Worm (Caenorhabditis elegans) whole organism, early embryonic: ENCODE results near the gene C06E1.11.
A peak's percentile ranks its signal among the peaks of the same experiment; 100 is the strongest.

Source experiments
- B0310.2 ChIP-seq: sonication (generic microtip); optimal IDR thresholded peaks from 2 replicates; lab custom pipeline; 2016; ENCODE audit warnings: mild to moderate bottlenecking, missing genetic modification characterization, missing compliant biosample characterization
- F13C5.2 ChIP-seq: sonication (generic microtip); optimal IDR thresholded peaks from 2 replicates; lab custom pipeline; 2017; ENCODE audit warnings: mild to moderate bottlenecking, missing genetic modification characterization, inconsistent platforms, missing compliant biosample characterization
- aly-1 ChIP-seq: sonication (generic microtip); optimal IDR thresholded peaks from 2 replicates; lab custom pipeline; 2016; ENCODE audit warnings: missing genetic modification characterization, missing compliant biosample characterization
- ama-1 ChIP-seq: fragments of 150-350 bp; optimal IDR thresholded peaks from 2 replicates; lab custom pipeline; 2014
- ceh-13 ChIP-seq: fragments of 200-800 bp; sonication (Bioruptor generic); optimal IDR thresholded peaks from 2 replicates; lab custom pipeline; 2018; ENCODE audit warnings: mild to moderate bottlenecking, missing genetic modification characterization, missing compliant biosample characterization
- ceh-36 ChIP-seq: sonication (generic microtip); optimal IDR thresholded peaks from 2 replicates; lab custom pipeline; 2016; ENCODE audit warnings: missing genetic modification characterization, inconsistent platforms, missing compliant biosample characterization
- ets-7 ChIP-seq: sonication (generic microtip); optimal IDR thresholded peaks from 2 replicates; lab custom pipeline; 2016; ENCODE audit warnings: missing genotype, missing genetic modification characterization, missing compliant biosample characterization
- flt-1 ChIP-seq: fragments of 200-800 bp; sonication (Bioruptor generic); IDR thresholded peaks from 2 replicates; pipeline ENCODE4 v1.3.6; 2022; ENCODE audit warnings: missing genetic modification characterization, missing compliant biosample characterization
- hmbx-1 ChIP-seq: sonication (generic microtip); optimal IDR thresholded peaks from 2 replicates; lab custom pipeline; 2016; ENCODE audit warnings: mild to moderate bottlenecking, missing genetic modification characterization, missing compliant biosample characterization
- hmg-4 ChIP-seq: fragments of 200-800 bp; sonication (Bioruptor generic); optimal IDR thresholded peaks from 2 replicates; lab custom pipeline; 2018; ENCODE audit warnings: mild to moderate bottlenecking, missing genetic modification characterization, missing compliant biosample characterization
- hnd-1 ChIP-seq: sonication (generic microtip); optimal IDR thresholded peaks from 2 replicates; lab custom pipeline; 2016; ENCODE audit warnings: missing genetic modification characterization, missing compliant biosample characterization
- pes-1 ChIP-seq: fragments of 200-800 bp; sonication (Bioruptor generic); IDR thresholded peaks from 2 replicates; pipeline ENCODE4 v1.3.6; 2022; ENCODE audit warnings: missing genetic modification reagents, missing genetic modification characterization, missing compliant biosample characterization
- scrt-1 ChIP-seq: fragments of 200-800 bp; sonication (Bioruptor generic); IDR thresholded peaks from 2 replicates; pipeline ENCODE4 v1.3.6; 2022; ENCODE audit warnings: missing genetic modification characterization, missing compliant biosample characterization
- sea-1 ChIP-seq: fragments of 200-800 bp; sonication (Bioruptor generic); conservative IDR thresholded peaks from 2 replicates; pipeline ENCODE4 v1.3.6; 2022; ENCODE audit warnings: missing genetic modification characterization, missing compliant biosample characterization
- tbx-11 ChIP-seq: fragments of 200-800 bp; sonication (Bioruptor generic); IDR thresholded peaks from 2 replicates; pipeline ENCODE4 v1.3.6; 2022; ENCODE audit warnings: missing genetic modification characterization, missing compliant biosample characterization
- tbx-37 ChIP-seq: fragments of 200-800 bp; sonication (Bioruptor generic); conservative IDR thresholded peaks from 2 replicates; pipeline ENCODE4 v1.3.6; 2022; ENCODE audit warnings: missing genetic modification reagents, missing genetic modification characterization, missing compliant biosample characterization
- tra-4 ChIP-seq: sonication (generic microtip); optimal IDR thresholded peaks from 2 replicates; lab custom pipeline; 2017; ENCODE audit warnings: missing genetic modification characterization, missing compliant biosample characterization

C06E1.11 gene

DNA sequence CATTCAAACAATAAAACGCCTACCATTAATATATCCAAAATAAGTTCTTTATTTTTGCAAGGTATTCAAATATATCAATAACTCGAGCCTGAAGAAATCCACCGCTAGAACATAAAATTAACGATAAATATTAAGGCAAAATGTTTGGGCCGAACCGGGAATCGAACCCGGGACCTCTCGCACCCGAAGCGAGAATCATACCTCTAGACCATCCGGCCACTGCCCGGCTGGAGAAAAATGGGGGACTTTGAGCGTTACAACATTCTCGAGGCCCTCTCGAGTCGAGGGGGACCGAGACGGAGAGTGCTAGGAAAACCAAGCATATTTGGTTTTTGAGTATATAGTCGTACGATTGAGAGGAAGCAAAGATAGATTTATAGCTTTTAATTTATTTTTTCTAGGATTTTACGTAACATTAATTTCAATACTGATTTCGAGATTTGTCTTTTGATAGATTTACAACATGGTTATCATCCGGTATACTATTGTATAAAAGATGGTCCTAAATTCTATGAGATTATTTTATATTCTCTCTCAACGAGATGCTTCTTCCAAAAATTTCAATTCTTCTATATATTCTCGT is 33.8 kb upstream of the C06E1.11 start, which contains the start of gene flp-23:
flp-23 (plus strand) TSS at position 533 of the 583 bp plus-strand sequence.
- TF ChIP-seq tra-4 (peak; percentile 59), tbx-11 (peak; percentile 74), scrt-1 (peak; percentile 90), sea-1 (GFP tag; lab: Robert Waterston, UW) (peak; percentile 89), pes-1 (GFP tag; lab: Robert Waterston, UW) (peak; percentile 91), flt-1 (GFP tag; lab: Robert Waterston, UW) (peak; percentile 87), F13C5.2 (tag; lab: Kevin White, UChicago) (peak; percentile 87), tbx-37 (GFP tag; lab: Robert Waterston, UW) (peak; percentile 80; the same call in 1 of the 2 replicates), aly-1 (tag; lab: Kevin White, UChicago) (peak; percentile 88), hmbx-1 (tag; lab: Kevin White, UChicago) (peak; percentile 48), ceh-36 (peak; percentile 79), B0310.2 (tag; lab: Kevin White, UChicago) (peak; percentile 45), ets-7 (tag; lab: Kevin White, UChicago) (peak; percentile 58), hnd-1 (tag; lab: Kevin White, UChicago) (peak; percentile 60), ceh-13 (peak; percentile 69), ama-1 (lab: Kevin White, UChicago) (no peak), hmg-4 (GFP tag; lab: Kevin White, UChicago) (peak; percentile 85)

DNA sequence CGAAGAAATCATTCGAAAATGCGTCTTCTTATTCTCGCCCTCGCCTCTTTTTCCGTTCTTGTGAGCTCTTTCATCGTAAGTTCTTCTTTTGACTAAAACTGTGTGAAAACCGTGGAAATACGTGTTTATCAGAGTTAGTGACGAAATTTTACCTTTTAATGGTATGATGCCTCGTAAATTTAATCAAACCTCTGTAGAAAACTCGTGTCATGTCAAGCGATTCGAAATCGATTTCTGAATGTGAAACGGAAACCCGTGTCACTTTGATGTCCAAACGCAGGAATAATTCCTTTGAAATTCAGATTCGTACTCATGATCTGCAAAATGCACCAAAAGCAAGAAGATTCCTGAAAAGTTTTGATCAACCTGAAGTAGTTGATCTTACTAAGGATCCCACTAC is 32.1 kb upstream of the C06E1.11 start, which contains the start of gene F22B7.3:
F22B7.3 (plus strand) TSS at position 301 of the 400 bp plus-strand sequence.
- no peak for TF ChIP-seq tbx-11
- no peak for TF ChIP-seq F13C5.2 (tag; lab: Kevin White, UChicago)
- TF ChIP-seq ama-1 (lab: Kevin White, UChicago) = no peak
- TF ChIP-seq tbx-37 (GFP tag; lab: Robert Waterston, UW) = no peak
- TF ChIP-seq aly-1 (tag; lab: Kevin White, UChicago) = no peak
- no peak for TF ChIP-seq pes-1 (GFP tag; lab: Robert Waterston, UW)
- no peak for TF ChIP-seq hnd-1 (tag; lab: Kevin White, UChicago)
- TF ChIP-seq ceh-36 = no peak
- no peak for TF ChIP-seq ceh-13
- TF ChIP-seq sea-1 (GFP tag; lab: Robert Waterston, UW) = no peak
- TF ChIP-seq hmg-4 (GFP tag; lab: Kevin White, UChicago) = no peak
- no peak for TF ChIP-seq scrt-1
- TF ChIP-seq tra-4 = no peak
- TF ChIP-seq ets-7 (tag; lab: Kevin White, UChicago) = no peak
- no peak for TF ChIP-seq B0310.2 (tag; lab: Kevin White, UChicago)
- no peak for TF ChIP-seq hmbx-1 (tag; lab: Kevin White, UChicago)
- TF ChIP-seq flt-1 (GFP tag; lab: Robert Waterston, UW) = no peak

DNA sequence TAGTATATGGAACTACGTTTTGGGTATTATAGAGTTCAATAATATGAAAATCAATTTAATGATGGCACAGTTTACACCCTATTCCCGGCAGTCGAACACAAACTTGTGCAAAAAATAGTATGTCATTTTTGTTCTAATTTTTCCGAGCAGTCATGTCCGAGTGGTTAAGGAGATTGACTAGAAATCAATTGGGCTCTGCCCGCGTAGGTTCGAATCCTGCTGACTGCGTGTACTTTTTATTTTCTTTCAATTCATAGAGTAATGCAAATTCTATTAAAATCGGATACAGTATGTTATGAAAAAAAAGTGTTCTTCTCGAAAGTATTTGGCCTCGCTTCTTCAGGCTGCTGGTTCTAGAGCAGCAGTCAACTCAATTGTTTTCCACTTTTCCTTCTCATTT is 29.5 kb upstream of the C06E1.11 start:
- TF ChIP-seq flt-1 (GFP tag; lab: Robert Waterston, UW) = no peak
- TF ChIP-seq sea-1 (GFP tag; lab: Robert Waterston, UW) = no peak
- no peak for TF ChIP-seq ets-7 (tag; lab: Kevin White, UChicago)
- TF ChIP-seq hmg-4 (GFP tag; lab: Kevin White, UChicago) = no peak
- no peak for TF ChIP-seq ama-1 (lab: Kevin White, UChicago)
- TF ChIP-seq ceh-13 = no peak
- no peak for TF ChIP-seq ceh-36
- TF ChIP-seq B0310.2 (tag; lab: Kevin White, UChicago) = no peak
- TF ChIP-seq tbx-37 (GFP tag; lab: Robert Waterston, UW) = no peak
- no peak for TF ChIP-seq F13C5.2 (tag; lab: Kevin White, UChicago)
- no peak for TF ChIP-seq tbx-11
- TF ChIP-seq aly-1 (tag; lab: Kevin White, UChicago) = no peak
- TF ChIP-seq hmbx-1 (tag; lab: Kevin White, UChicago) = no peak
- no peak for TF ChIP-seq hnd-1 (tag; lab: Kevin White, UChicago)
- TF ChIP-seq tra-4 = no peak
- TF ChIP-seq pes-1 (GFP tag; lab: Robert Waterston, UW) = no peak
- TF ChIP-seq scrt-1 = no peak

DNA sequence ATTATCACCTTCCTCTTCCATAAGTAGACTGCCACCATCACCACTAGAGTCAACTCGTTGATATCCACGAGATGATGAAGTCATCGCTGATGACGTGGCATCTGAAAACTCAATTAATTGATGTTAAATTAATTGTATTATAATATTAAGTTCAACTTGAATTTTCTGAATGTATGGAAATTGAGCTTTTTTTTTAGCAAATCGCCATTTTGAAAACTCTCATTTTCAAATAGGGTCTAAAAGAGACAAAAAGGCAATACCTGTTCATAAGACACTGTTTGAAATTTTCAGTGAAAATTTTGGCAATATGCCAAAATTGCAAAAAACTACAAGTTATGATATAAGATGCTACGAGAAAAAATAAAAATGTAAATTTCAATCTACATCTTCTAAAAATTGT is 27.2 kb upstream of the C06E1.11 start, which contains the start of gene twk-7:
twk-7 (minus strand) TSS at position 101 of the 400 bp plus-strand sequence.
- no peak for TF ChIP-seq B0310.2 (tag; lab: Kevin White, UChicago)
- TF ChIP-seq hmbx-1 (tag; lab: Kevin White, UChicago) = no peak
- TF ChIP-seq tra-4 = no peak
- no peak for TF ChIP-seq flt-1 (GFP tag; lab: Robert Waterston, UW)
- TF ChIP-seq aly-1 (tag; lab: Kevin White, UChicago) = no peak
- no peak for TF ChIP-seq ama-1 (lab: Kevin White, UChicago)
- no peak for TF ChIP-seq F13C5.2 (tag; lab: Kevin White, UChicago)
- TF ChIP-seq hnd-1 (tag; lab: Kevin White, UChicago) = no peak
- no peak for TF ChIP-seq sea-1 (GFP tag; lab: Robert Waterston, UW)
- TF ChIP-seq ceh-13 = no peak
- no peak for TF ChIP-seq hmg-4 (GFP tag; lab: Kevin White, UChicago)
- TF ChIP-seq pes-1 (GFP tag; lab: Robert Waterston, UW) = no peak
- no peak for TF ChIP-seq tbx-11
- TF ChIP-seq ets-7 (tag; lab: Kevin White, UChicago) = no peak
- TF ChIP-seq ceh-36 = no peak
- TF ChIP-seq scrt-1 = no peak
- TF ChIP-seq tbx-37 (GFP tag; lab: Robert Waterston, UW) = no peak

DNA sequence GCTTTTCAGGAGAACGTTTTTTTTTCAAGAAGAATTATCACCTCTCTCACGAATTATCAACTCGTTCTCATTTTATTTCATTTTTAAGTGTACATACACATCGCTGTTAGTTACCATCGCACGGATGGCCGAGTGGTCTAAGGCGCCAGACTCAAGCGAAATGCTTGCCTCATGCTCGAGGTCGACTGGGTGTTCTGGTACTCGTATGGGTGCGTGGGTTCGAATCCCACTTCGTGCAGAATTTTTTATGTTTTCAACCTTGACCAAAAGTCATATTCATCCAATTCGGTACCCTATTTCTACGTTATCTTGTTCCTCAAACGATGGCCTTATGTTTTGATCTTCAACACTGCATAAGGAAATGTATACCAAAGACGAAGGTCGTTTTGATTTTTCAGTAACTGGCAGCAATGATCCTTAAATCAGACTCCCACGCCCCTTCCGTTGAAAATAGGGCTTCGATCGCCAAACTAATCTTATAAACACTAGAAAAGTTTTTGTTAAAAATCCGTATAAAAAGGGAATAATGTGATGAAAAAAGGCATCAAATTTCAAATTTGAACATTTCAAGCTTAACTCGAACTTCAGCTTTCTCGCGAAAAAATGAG is 22.8 kb upstream of the C06E1.11 start, which contains the start of gene fip-1:
fip-1 (plus strand) TSS at position 558 of the 608 bp plus-strand sequence.
- TF ChIP-seq scrt-1 (peak; percentile 40; the same call in 1 of the 2 replicates), flt-1 (GFP tag; lab: Robert Waterston, UW) (no peak), ceh-36 (no peak)

DNA sequence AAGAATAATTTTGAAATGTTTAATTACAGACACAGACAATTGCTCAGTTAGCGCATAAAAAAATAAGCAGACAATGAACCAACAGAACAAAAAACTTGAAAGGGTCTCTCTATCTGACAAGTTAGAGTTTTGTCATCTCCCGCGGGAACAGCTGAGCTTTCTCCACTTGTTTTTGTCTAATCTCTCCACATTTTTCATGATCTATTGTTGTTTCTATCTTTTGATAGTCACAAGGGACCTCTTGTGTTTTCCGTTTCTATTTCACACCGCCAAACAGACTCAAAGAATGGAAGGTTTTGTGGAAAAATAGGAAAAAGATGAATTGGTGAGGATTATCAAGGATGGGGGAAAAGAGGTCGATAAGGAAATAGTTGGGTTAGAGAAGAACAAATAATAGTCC is 20.3 kb upstream of the C06E1.11 start:
- TF ChIP-seq B0310.2 (tag; lab: Kevin White, UChicago) = no peak
- TF ChIP-seq pes-1 (GFP tag; lab: Robert Waterston, UW) = no peak
- TF ChIP-seq hmg-4 (GFP tag; lab: Kevin White, UChicago) = no peak
- no peak for TF ChIP-seq sea-1 (GFP tag; lab: Robert Waterston, UW)
- no peak for TF ChIP-seq aly-1 (tag; lab: Kevin White, UChicago)
- no peak for TF ChIP-seq hmbx-1 (tag; lab: Kevin White, UChicago)
- TF ChIP-seq ama-1 (lab: Kevin White, UChicago) = no peak
- no peak for TF ChIP-seq tbx-11
- no peak for TF ChIP-seq hnd-1 (tag; lab: Kevin White, UChicago)
- TF ChIP-seq scrt-1 = no peak
- no peak for TF ChIP-seq F13C5.2 (tag; lab: Kevin White, UChicago)
- no peak for TF ChIP-seq ceh-13
- TF ChIP-seq flt-1 (GFP tag; lab: Robert Waterston, UW) = no peak
- no peak for TF ChIP-seq ceh-36
- no peak for TF ChIP-seq tra-4
- no peak for TF ChIP-seq tbx-37 (GFP tag; lab: Robert Waterston, UW)
- TF ChIP-seq ets-7 (tag; lab: Kevin White, UChicago) = no peak
